Worm (Caenorhabditis elegans): Measurements from ENCODE around the gene nep-9.

Gene nep-9

DNA sequence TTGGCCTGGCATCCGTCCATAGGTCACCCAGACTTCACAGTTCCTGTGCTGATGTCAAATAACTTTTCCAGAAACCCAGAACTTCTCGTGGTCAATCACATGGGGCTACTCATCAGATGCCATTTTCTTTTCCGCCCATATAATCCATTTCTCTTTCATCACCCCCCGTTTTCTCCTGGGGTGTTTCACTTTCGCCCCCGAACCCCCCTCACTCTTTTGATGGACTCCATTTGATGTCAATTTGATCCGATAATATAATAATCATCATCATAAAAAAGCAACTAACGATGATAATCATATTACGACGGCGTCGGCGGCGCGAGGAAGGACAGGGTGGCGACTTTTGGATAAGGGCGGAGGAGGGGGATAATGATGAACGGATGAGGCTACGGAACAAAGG lies 39.2 kb upstream of the nep-9 start:
- no peak for TF ChIP-seq pat-9 (tag; optimal IDR thresholded peaks at IDR 0.05)
- TF ChIP-seq ceh-34 (tag; optimal IDR thresholded peaks at IDR 0.05), result no peak
- TF ChIP-seq ttx-3 (tag; optimal IDR thresholded peaks at IDR 0.05), result no peak
- no peak for TF ChIP-seq ahr-1 (tag; optimal IDR thresholded peaks at IDR 0.05)
- no peak for TF ChIP-seq K02D7.2 (tag; optimal IDR thresholded peaks at IDR 0.05)
- no peak for TF ChIP-seq T23F11.4 (GFP tag; optimal IDR thresholded peaks at IDR 0.05)
- TF ChIP-seq tbx-2 (tag; optimal IDR thresholded peaks at IDR 0.05), result no peak
- TF ChIP-seq nhr-11 (tag; optimal IDR thresholded peaks at IDR 0.05), result no peak
- TF ChIP-seq hlh-30 (tag; optimal IDR thresholded peaks at IDR 0.05; ENCODE audit: insufficient read depth), result no peak
- TF ChIP-seq tbx-7 (tag; optimal IDR thresholded peaks at IDR 0.05), result no peak
- TF ChIP-seq fkh-10 (GFP tag; optimal IDR thresholded peaks at IDR 0.05), result no peak
- TF ChIP-seq syd-9 (tag; optimal IDR thresholded peaks at IDR 0.05), result no peak
- TF ChIP-seq ceh-6 (GFP tag; optimal IDR thresholded peaks at IDR 0.05), result no peak
- no peak for TF ChIP-seq ceh-31 (tag; optimal IDR thresholded peaks at IDR 0.05)

ce11 chrII:3437393-3437792 lies 38.3 kb upstream of the nep-9 start:
- TF ChIP-seq elt-2 (tag; optimal IDR thresholded peaks at IDR 0.05) (no peak), F13H6.1 (tag; optimal IDR thresholded peaks at IDR 0.05) (no peak), npax-4 (tag; optimal IDR thresholded peaks at IDR 0.05) (no peak), eyg-1 (tag; optimal IDR thresholded peaks at IDR 0.05) (no peak), odd-2 (tag; optimal IDR thresholded peaks at IDR 0.05) (no peak), ceh-14 (tag; optimal IDR thresholded peaks at IDR 0.05) (no peak), C08G9.2 (tag; optimal IDR thresholded peaks at IDR 0.05) (no peak), pha-2 (tag; optimal IDR thresholded peaks at IDR 0.05) (no peak)

DNA sequence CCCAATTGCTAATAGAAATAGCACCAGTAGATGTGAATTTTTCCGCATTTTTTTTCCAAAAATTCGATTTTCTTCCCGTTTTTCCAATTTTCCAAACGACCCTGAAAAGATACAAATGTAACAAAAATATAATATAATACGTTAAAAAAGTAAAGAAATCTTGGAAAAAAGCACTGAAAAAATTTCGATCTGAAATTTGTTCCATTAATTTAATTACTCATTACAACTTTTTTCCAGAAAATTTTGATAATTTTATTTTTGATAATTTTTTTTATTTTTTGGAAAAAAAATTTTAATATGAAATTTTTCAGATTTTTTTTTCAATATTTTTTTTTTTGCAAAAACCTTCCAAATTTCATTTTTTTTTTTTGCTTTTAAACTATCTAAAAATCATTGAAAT lies 37.3 kb upstream of the nep-9 start, which contains the start of gene skpo-2:
Gene skpo-2, minus strand, starts transcription at position 101 of the 400 bp plus-strand sequence.
- no peak for TF ChIP-seq hlh-15 (tag; optimal IDR thresholded peaks at IDR 0.05)
- TF ChIP-seq ceh-6 (GFP tag; optimal IDR thresholded peaks at IDR 0.05), result no peak
- TF ChIP-seq ztf-16 (tag; optimal IDR thresholded peaks at IDR 0.05), result no peak
- TF ChIP-seq F13H6.1 (tag; optimal IDR thresholded peaks at IDR 0.05), result no peak
- TF ChIP-seq che-1 (tag; optimal IDR thresholded peaks at IDR 0.05), result no peak
- TF ChIP-seq lin-11 (tag; optimal IDR thresholded peaks at IDR 0.05), result no peak
- no peak for TF ChIP-seq ceh-9 (tag; optimal IDR thresholded peaks at IDR 0.05)
- TF ChIP-seq ref-2 (tag; optimal IDR thresholded peaks at IDR 0.05), result no peak
- TF ChIP-seq dve-1 (tag; optimal IDR thresholded peaks at IDR 0.05), result no peak
- TF ChIP-seq fkh-6 (tag; optimal IDR thresholded peaks at IDR 0.05), result no peak
- TF ChIP-seq tbx-7 (tag; optimal IDR thresholded peaks at IDR 0.05), result no peak
- TF ChIP-seq dmd-4 (tag; optimal IDR thresholded peaks at IDR 0.05; ENCODE audit: borderline replicate concordance), result no peak

- no peak for TF ChIP-seq ceh-48 (tag; optimal IDR thresholded peaks at IDR 0.05)
- TF ChIP-seq rnt-1 (tag; optimal IDR thresholded peaks at IDR 0.05), result no peak
- TF ChIP-seq pag-3 (tag; optimal IDR thresholded peaks at IDR 0.05; ENCODE audit: borderline replicate concordance), result no peak
- no peak for TF ChIP-seq hlh-15 (tag; optimal IDR thresholded peaks at IDR 0.05)
- TF ChIP-seq ceh-9 (tag; optimal IDR thresholded peaks at IDR 0.05), result no peak
- TF ChIP-seq pax-1 (tag; optimal IDR thresholded peaks at IDR 0.05), result no peak
These were observed 35.9 kb upstream of the nep-9 start for ce11 chrII:3434893-3435503.

- no peak for TF ChIP-seq che-1 (tag; optimal IDR thresholded peaks at IDR 0.05)
- no peak for TF ChIP-seq K09A11.1 (tag; optimal IDR thresholded peaks at IDR 0.05; ENCODE audit: insufficient read depth)
- no peak for TF ChIP-seq pha-2 (tag; optimal IDR thresholded peaks at IDR 0.05)
- no peak for TF ChIP-seq ceh-48 (tag; optimal IDR thresholded peaks at IDR 0.05)
- TF ChIP-seq ttx-3 (tag; optimal IDR thresholded peaks at IDR 0.05), result no peak
- TF ChIP-seq fax-1 (tag; optimal IDR thresholded peaks at IDR 0.05), result no peak
- TF ChIP-seq unc-3 (GFP tag; conservative IDR thresholded peaks at IDR 0.05), result no peak
- no peak for TF ChIP-seq unc-3 (tag; optimal IDR thresholded peaks at IDR 0.05)
- TF ChIP-seq rnt-1 (tag; optimal IDR thresholded peaks at IDR 0.05), result no peak
- no peak for TF ChIP-seq hlh-6 (tag; optimal IDR thresholded peaks at IDR 0.05)
- TF ChIP-seq hlh-13 (GFP tag; optimal IDR thresholded peaks at IDR 0.05), result no peak
- no peak for TF ChIP-seq sox-2 (GFP tag; IDR thresholded peaks at IDR 0.05)
- TF ChIP-seq ceh-45 (GFP tag; IDR thresholded peaks at IDR 0.05), result no peak
- no peak for TF ChIP-seq pax-1 (tag; optimal IDR thresholded peaks at IDR 0.05)
- TF ChIP-seq mec-3 (tag; optimal IDR thresholded peaks at IDR 0.05; ENCODE audit: borderline replicate concordance), result no peak
- TF ChIP-seq C38D4.7 (GFP tag; optimal IDR thresholded peaks at IDR 0.05), result no peak
- TF ChIP-seq C08G9.2 (tag; optimal IDR thresholded peaks at IDR 0.05), result no peak
These were observed 30.3 kb upstream of the nep-9 start, which contains the start of gene C16C8.18 for ce11 chrII:3429400-3429799. C16C8.18 (plus strand) TSS chrII:3429700.

Measured in whole organism, late embryonic.